Worm (Caenorhabditis elegans) whole organism, midembryonic: ENCODE results near the gene spo-11.

Experiments
- T22C8.4 ChIP-seq: fragments of 200-800 bp; sonication (Bioruptor generic); IDR thresholded peaks from 2 replicates; pipeline ENCODE4 v1.3.6; 2022; ENCODE audit warnings: missing genetic modification characterization, missing compliant biosample characterization
- cog-1 ChIP-seq: sonication (generic microtip); optimal IDR thresholded peaks from 2 replicates; lab custom pipeline; 2016; ENCODE audit warnings: missing genetic modification characterization, missing compliant biosample characterization
- flt-1 ChIP-seq: fragments of 200-800 bp; sonication (Bioruptor generic); IDR thresholded peaks from 2 replicates; pipeline ENCODE4 v1.3.6; 2022; ENCODE audit warnings: missing genetic modification characterization, missing compliant biosample characterization
- klf-2 ChIP-seq: fragments of 200-800 bp; sonication (Bioruptor generic); conservative IDR thresholded peaks from 2 replicates; pipeline ENCODE4 v1.3.6; 2022; ENCODE audit warnings: missing genetic modification reagents, missing genetic modification characterization, missing compliant biosample characterization
- med-1 ChIP-seq: sonication (generic microtip); optimal IDR thresholded peaks from 2 replicates; lab custom pipeline; 2017; ENCODE audit warnings: missing genetic modification characterization, mild to moderate bottlenecking, missing compliant biosample characterization, antibody characterized with exemption, missing genetic modification reagents; ENCODE audit not compliant: insufficient read depth
- ref-1 ChIP-seq: fragments of 200-800 bp; sonication (Bioruptor generic); conservative IDR thresholded peaks from 2 replicates; pipeline ENCODE4 v1.3.6; 2022; ENCODE audit warnings: missing genetic modification reagents, missing genetic modification characterization, missing compliant biosample characterization
- tab-1 ChIP-seq: fragments of 200-800 bp; sonication (Bioruptor generic); IDR thresholded peaks from 2 replicates; pipeline ENCODE4 v1.3.6; 2022; ENCODE audit warnings: missing genetic modification characterization, missing compliant biosample characterization
- ztf-23 ChIP-seq: fragments of 200-800 bp; sonication (Bioruptor generic); IDR thresholded peaks from 2 replicates; pipeline ENCODE4 v1.3.6; 2022; ENCODE audit warnings: missing genetic modification reagents, missing genetic modification characterization, missing compliant biosample characterization
- ztf-29 ChIP-seq: fragments of 200-800 bp; sonication (Bioruptor generic); IDR thresholded peaks from 2 replicates; pipeline ENCODE4 v1.3.6; 2022; ENCODE audit warnings: missing genetic modification reagents, missing genetic modification characterization, missing compliant biosample characterization

spo-11 gene

DNA sequence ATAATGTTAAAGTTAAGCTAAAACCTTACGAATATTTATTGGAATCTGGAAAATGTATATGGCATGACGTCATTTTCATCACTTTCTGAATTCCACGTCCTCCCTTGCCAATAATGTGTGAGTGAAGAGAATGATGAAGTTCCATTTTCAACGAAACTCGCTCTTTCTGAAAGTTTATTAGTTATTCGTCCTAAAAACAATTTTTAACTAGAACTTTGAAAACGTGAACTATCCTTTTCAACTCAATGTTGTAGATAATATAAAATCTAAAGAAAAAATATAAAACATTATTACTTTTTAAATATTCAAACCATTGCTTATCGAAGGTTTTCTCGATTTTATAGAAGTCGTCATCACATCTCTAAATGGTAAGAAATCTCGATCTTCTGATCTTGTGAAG, 35.1 kb downstream of the spo-11 start, which contains the start of gene M7.7:
Gene M7.7, plus strand, starts transcription at position 301 of the 400 bp plus-strand sequence.
- no peak for TF ChIP-seq ref-1
- no peak for TF ChIP-seq flt-1 (GFP tag; lab: Robert Waterston, UW)
- TF ChIP-seq tab-1 (GFP tag; lab: Robert Waterston, UW): no peak
- TF ChIP-seq T22C8.4 (GFP tag; lab: Robert Waterston, UW): no peak
- no peak for TF ChIP-seq ztf-23 (GFP tag; lab: Robert Waterston, UW)
- no peak for TF ChIP-seq med-1 (GFP tag; lab: Kevin White, UChicago)
- TF ChIP-seq cog-1 (tag; lab: Kevin White, UChicago): no peak
- TF ChIP-seq klf-2 (GFP tag; lab: Robert Waterston, UW): no peak
- no peak for TF ChIP-seq ztf-29 (GFP tag; lab: Robert Waterston, UW)

DNA sequence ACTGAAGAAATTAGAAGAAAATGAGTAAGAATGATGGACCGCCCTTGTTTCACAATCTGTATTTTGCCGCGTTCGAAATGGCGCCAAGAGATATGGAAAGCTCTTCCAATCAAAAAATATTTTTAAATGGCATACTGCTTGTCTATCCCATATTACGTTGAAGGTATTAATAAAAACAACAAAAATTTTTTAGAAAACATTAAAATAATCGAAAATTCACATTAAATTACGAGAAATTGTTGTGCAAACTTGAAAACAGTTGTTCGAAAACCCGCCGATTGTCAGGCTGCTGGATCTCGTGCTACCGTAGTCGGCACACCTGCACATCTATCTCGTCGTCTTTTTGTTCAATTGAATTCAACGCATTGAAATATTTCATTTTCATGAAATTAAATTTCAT, 41.1 kb downstream of the spo-11 start, which contains the start of gene klc-1:
Gene klc-1, plus strand, starts transcription at position 127 of the 400 bp plus-strand sequence.
- no peak for TF ChIP-seq ztf-23 (GFP tag; lab: Robert Waterston, UW)
- TF ChIP-seq ref-1: no peak
- no peak for TF ChIP-seq cog-1 (tag; lab: Kevin White, UChicago)
- no peak for TF ChIP-seq med-1 (GFP tag; lab: Kevin White, UChicago)
- no peak for TF ChIP-seq flt-1 (GFP tag; lab: Robert Waterston, UW)
- no peak for TF ChIP-seq T22C8.4 (GFP tag; lab: Robert Waterston, UW)
- no peak for TF ChIP-seq klf-2 (GFP tag; lab: Robert Waterston, UW)
- no peak for TF ChIP-seq ztf-29 (GFP tag; lab: Robert Waterston, UW)
- no peak for TF ChIP-seq tab-1 (GFP tag; lab: Robert Waterston, UW)

DNA sequence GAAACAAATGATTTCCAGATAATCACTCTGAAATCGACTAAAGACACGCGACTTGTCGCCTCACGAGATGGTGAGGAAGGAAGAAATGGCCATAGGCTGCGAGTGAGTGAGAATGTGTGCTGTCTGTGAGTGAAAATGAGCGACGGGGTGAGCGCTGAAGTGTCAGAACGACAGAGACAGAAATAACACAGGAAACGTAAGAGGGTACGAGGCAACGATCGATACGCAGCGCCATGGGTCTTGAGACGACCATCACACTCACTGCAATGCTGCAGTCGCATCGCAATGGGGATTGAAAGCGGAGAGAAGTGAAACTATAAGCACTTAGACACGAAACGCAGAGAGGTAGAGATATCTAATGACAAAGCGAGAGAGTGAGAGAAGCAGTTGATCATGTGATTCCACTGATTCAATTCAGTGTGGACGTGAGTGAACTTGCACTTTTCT, 41.9 kb downstream of the spo-11 start:
- peak; percentile 63 for TF ChIP-seq cog-1 (tag; lab: Kevin White, UChicago)
- no peak for TF ChIP-seq ref-1
- no peak for TF ChIP-seq tab-1 (GFP tag; lab: Robert Waterston, UW)
- TF ChIP-seq T22C8.4 (GFP tag; lab: Robert Waterston, UW): peak; percentile 91
- peak; percentile 70 for TF ChIP-seq ztf-23 (GFP tag; lab: Robert Waterston, UW)

DNA sequence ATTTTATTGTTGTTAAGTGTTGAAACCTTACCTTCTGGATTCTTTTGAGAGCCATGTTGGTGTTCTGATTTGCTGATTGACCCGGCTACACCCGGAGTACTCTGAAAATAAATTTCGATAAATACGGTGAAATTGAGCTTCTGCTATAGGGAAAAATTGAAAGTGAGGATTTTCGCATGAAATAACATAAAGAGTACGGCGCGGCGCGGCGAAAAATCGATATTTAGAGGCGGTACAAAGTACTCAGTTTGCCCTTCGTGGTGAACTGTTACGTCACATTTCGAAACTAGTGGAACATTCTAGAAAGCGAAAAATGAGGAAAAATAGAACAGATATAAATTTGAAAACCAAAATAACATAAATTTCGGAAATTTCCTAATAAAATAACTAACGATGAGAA, 42.5 kb downstream of the spo-11 start, which contains the start of gene let-70:
Gene let-70, minus strand, starts transcription at position 101 of the 400 bp plus-strand sequence.
- TF ChIP-seq med-1 (GFP tag; lab: Kevin White, UChicago): no peak
- no peak for TF ChIP-seq tab-1 (GFP tag; lab: Robert Waterston, UW)
- TF ChIP-seq ztf-29 (GFP tag; lab: Robert Waterston, UW): no peak
- no peak for TF ChIP-seq klf-2 (GFP tag; lab: Robert Waterston, UW)
- TF ChIP-seq flt-1 (GFP tag; lab: Robert Waterston, UW): no peak
- no peak for TF ChIP-seq T22C8.4 (GFP tag; lab: Robert Waterston, UW)
- no peak for TF ChIP-seq cog-1 (tag; lab: Kevin White, UChicago)
- TF ChIP-seq ref-1: no peak
- TF ChIP-seq ztf-23 (GFP tag; lab: Robert Waterston, UW): no peak

DNA sequence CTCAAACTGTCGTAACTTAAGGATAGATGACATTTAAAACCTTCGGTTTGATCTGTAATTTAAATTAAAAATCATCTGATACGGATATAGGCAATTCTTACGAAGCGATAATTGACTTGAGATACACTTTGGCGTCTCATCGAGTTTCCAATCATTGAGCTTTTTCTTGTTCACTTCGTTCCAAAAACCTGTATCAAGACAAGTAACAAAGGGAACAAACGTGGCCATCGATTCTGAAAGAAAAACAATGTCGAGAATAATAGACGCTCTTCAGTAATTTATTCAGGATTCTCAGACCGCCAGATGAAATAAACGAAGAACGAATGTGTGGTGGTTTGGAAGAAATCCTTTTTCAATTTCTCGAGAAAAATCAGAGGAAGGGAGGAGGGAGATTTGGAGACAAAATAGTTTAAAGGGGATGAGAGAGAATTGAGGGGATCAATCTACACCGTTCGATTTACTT, 43.8 kb downstream of the spo-11 start, which contains the start of gene atg-7:
Gene atg-7, minus strand, starts transcription at position 233 of the 463 bp plus-strand sequence.
- TF ChIP-seq ztf-23 (GFP tag; lab: Robert Waterston, UW) (no peak), tab-1 (GFP tag; lab: Robert Waterston, UW) (no peak), ztf-29 (GFP tag; lab: Robert Waterston, UW) (no peak)

DNA sequence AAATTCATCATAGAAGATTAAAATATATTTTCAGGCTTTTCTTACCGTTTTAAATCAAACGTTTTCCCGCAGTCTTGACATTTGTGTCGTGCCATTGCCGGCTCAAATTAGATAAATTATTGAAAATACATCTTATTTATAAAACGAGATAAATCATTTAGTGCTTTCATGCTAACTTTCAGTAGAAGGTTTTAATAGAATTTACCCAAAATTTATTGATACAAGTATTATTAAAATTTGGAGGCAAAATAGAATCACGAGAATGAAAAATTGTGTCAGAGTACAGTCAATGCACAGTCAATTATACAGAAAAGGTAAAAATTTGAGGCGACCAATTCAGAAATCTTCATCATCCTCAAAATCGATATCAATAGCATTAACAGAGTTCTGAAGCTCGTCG, 46.2 kb downstream of the spo-11 start, which contains the start of gene Y5F2A.4:
Gene Y5F2A.4, minus strand, starts transcription at position 101 of the 400 bp plus-strand sequence.
- TF ChIP-seq cog-1 (tag; lab: Kevin White, UChicago) (no peak), ztf-29 (GFP tag; lab: Robert Waterston, UW) (no peak), tab-1 (GFP tag; lab: Robert Waterston, UW) (no peak), med-1 (GFP tag; lab: Kevin White, UChicago) (no peak), ref-1 (no peak), klf-2 (GFP tag; lab: Robert Waterston, UW) (no peak), T22C8.4 (GFP tag; lab: Robert Waterston, UW) (no peak), flt-1 (GFP tag; lab: Robert Waterston, UW) (no peak), ztf-23 (GFP tag; lab: Robert Waterston, UW) (no peak)
